Worm (Caenorhabditis elegans): ENCODE measurements around the gene figl-1.
"Not testable (repeated sequence)": the region's sequence is repeated elsewhere in the genome, so short reads cannot be mapped to it uniquely, and the experiment has no call there.

DNA sequence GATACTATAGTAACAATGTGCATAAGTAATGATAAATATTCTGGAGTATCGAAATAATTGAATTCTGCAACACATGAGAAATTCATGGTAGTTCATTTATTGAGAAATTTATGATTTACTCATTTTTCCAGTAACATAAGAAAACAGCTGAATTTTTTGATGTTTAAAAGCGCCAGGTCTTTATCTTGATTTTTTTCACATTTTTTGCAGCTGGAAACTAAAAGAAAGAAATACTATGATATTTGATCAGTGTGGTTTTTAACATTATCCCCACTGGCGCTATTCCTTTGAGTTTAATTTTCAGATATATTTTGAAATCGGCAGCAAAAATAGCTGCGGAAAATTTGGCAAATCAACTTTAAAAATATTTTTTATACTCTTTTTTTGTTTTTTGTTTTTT, 52.4 kb downstream of the figl-1 start, which contains the start of gene srh-194:
- not testable (repeated sequence) for TF ChIP-seq madf-5 (GFP tag; IDR thresholded peaks at IDR 0.05); pha-4 (GFP tag; IDR thresholded peaks at IDR 0.05); pha-4 (tag; optimal IDR thresholded peaks at IDR 0.05); T20F7.1 (GFP tag; optimal IDR thresholded peaks at IDR 0.05)
